Worm (Caenorhabditis elegans) whole organism, L1 larva: ENCODE results near the gene let-765.

Experiments used
- C16A3.4 ChIP-seq: fragments of 150-350 bp; optimal IDR thresholded peaks from 2 replicates; lab custom pipeline; 2014; ENCODE audit warnings: missing biosample characterization, missing genetic modification characterization
- Y116A8C.19 ChIP-seq: sonication (generic microtip); optimal IDR thresholded peaks from 2 replicates; lab custom pipeline; 2016; ENCODE audit warnings: missing compliant biosample characterization, missing genetic modification characterization, borderline replicate concordance
- aha-1 ChIP-seq: fragments of 150-350 bp; optimal IDR thresholded peaks from 2 replicates; lab custom pipeline; 2014; ENCODE audit warnings: missing biosample characterization, missing genetic modification characterization
- ama-1 ChIP-seq: fragments of 150-350 bp; optimal IDR thresholded peaks from 2 replicates; lab custom pipeline; 2014
- blmp-1 ChIP-seq: fragments of 150-350 bp; optimal IDR thresholded peaks from 2 replicates; lab custom pipeline; 2014; ENCODE audit warnings: missing biosample characterization, missing genetic modification characterization
- ceh-88 ChIP-seq: fragments of 200-800 bp; sonication (Bioruptor generic); IDR thresholded peaks from 2 replicates; pipeline ENCODE4 v1.3.6; 2022; ENCODE audit warnings: missing genetic modification characterization, missing compliant biosample characterization
- dpl-1 ChIP-seq, 3 experiments: fragments of 150-350 bp in 2 of 3; sonication (generic microtip) in 1 of 3; optimal IDR thresholded peaks; 2 replicates each; lab custom pipeline; 2014 to 2017; ENCODE audit warnings: missing biosample characterization in 3 of 3, missing genetic modification characterization in 3 of 3, missing genetic modification reagents in 3 of 3
- dsc-1 ChIP-seq: sonication (generic microtip); optimal IDR thresholded peaks from 2 replicates; lab custom pipeline; 2016; ENCODE audit warnings: mild to moderate bottlenecking, missing genetic modification characterization, missing compliant biosample characterization
- efl-1 ChIP-seq, 4 experiments: fragments of 150-350 bp; optimal IDR thresholded peaks in 3 of 4; peaks in 1 of 4; 1 replicate in 1 of 4; 2 replicates in 3 of 4; lab custom pipeline; 2014; ENCODE audit warnings: missing biosample characterization in 2 of 4, missing genetic modification characterization in 2 of 4, missing genetic modification reagents in 2 of 4
- egl-27 ChIP-seq, 2 experiments: fragments of 150-350 bp in 1 of 2; sonication (generic microtip); optimal IDR thresholded peaks; 3 replicates each; lab custom pipeline; 2017 to 2018; ENCODE audit warnings: missing biosample characterization in 2 of 2, missing genetic modification characterization in 2 of 2, missing genetic modification reagents in 2 of 2
- elt-2 ChIP-seq: sonication (generic microtip); optimal IDR thresholded peaks from 2 replicates; lab custom pipeline; 2016; ENCODE audit warnings: missing genetic modification characterization, mild to moderate bottlenecking, inconsistent platforms, missing compliant biosample characterization, missing genetic modification reagents
- elt-3 ChIP-seq, 6 experiments: fragments of 150-350 bp in 1 of 6; sonication (generic microtip); optimal IDR thresholded peaks; 2 replicates each; lab custom pipeline; 2017 to 2018; ENCODE audit warnings: missing biosample characterization in 6 of 6, missing genetic modification characterization in 6 of 6, inconsistent platforms in 1 of 6
- ets-5 ChIP-seq: fragments of 200-800 bp; sonication (Bioruptor generic); IDR thresholded peaks from 2 replicates; pipeline ENCODE4 v1.3.6; 2022; ENCODE audit warnings: missing genetic modification characterization, missing compliant biosample characterization
- fkh-10 ChIP-seq: sonication (generic microtip); optimal IDR thresholded peaks from 2 replicates; lab custom pipeline; 2017; ENCODE audit warnings: missing biosample characterization, missing genetic modification reagents, missing genetic modification characterization
- fkh-4 ChIP-seq: sonication (generic microtip); optimal IDR thresholded peaks from 2 replicates; lab custom pipeline; 2016; ENCODE audit warnings: missing compliant biosample characterization, missing genetic modification characterization, borderline replicate concordance
- fkh-8 ChIP-seq: sonication (generic microtip); optimal IDR thresholded peaks from 2 replicates; lab custom pipeline; 2016; ENCODE audit warnings: mild to moderate bottlenecking, missing genetic modification characterization, missing compliant biosample characterization
- grh-1 ChIP-seq: fragments of 200-800 bp; sonication (Bioruptor generic); IDR thresholded peaks from 2 replicates; pipeline ENCODE4 v1.3.6; 2022; ENCODE audit warnings: missing genetic modification reagents, missing genetic modification characterization, missing compliant biosample characterization
- hlh-4 ChIP-seq: sonication (generic microtip); optimal IDR thresholded peaks from 2 replicates; lab custom pipeline; 2016; ENCODE audit warnings: mild to moderate bottlenecking, missing genetic modification characterization, missing compliant biosample characterization
- irx-1 ChIP-seq: sonication (generic microtip); optimal IDR thresholded peaks from 2 replicates; lab custom pipeline; 2016; ENCODE audit warnings: missing genetic modification characterization, missing compliant biosample characterization
- isw-1 ChIP-seq: fragments of 200-800 bp; sonication (Bioruptor generic); IDR thresholded peaks from 2 replicates; pipeline ENCODE4 v1.3.6; 2022; ENCODE audit warnings: missing genetic modification characterization, missing compliant biosample characterization
- jun-1 ChIP-seq: fragments of 150-350 bp; optimal IDR thresholded peaks from 2 replicates; lab custom pipeline; 2014; ENCODE audit warnings: missing biosample characterization, missing genetic modification reagents, missing genetic modification characterization
- lin-13 ChIP-seq: fragments of 150-350 bp; optimal IDR thresholded peaks from 2 replicates; lab custom pipeline; 2014; ENCODE audit warnings: missing biosample characterization, missing genetic modification reagents, missing genetic modification characterization
- lin-14 ChIP-seq: fragments of 200-800 bp; sonication (Bioruptor generic); optimal IDR thresholded peaks from 2 replicates; lab custom pipeline; 2018; ENCODE audit warnings: mild to moderate bottlenecking, missing genetic modification characterization, moderate library complexity, missing compliant biosample characterization
- lin-35 ChIP-seq, 2 experiments: fragments of 150-350 bp; optimal IDR thresholded peaks; 2 replicates each; lab custom pipeline; 2014; ENCODE audit warnings: missing biosample characterization in 2 of 2, missing genetic modification characterization in 2 of 2, missing genetic modification reagents in 2 of 2
- lsy-2 ChIP-seq, 2 experiments: fragments of 150-350 bp; optimal IDR thresholded peaks; 2 replicates each; lab custom pipeline; 2014; ENCODE audit warnings: missing biosample characterization in 2 of 2, missing genetic modification characterization in 2 of 2
- mef-2 ChIP-seq: fragments of 150-350 bp; optimal IDR thresholded peaks from 2 replicates; lab custom pipeline; 2014; ENCODE audit warnings: missing biosample characterization, missing genetic modification characterization
- nhr-11 ChIP-seq: fragments of 150-350 bp; optimal IDR thresholded peaks from 2 replicates; lab custom pipeline; 2014; ENCODE audit warnings: missing biosample characterization, missing genetic modification characterization
- nhr-20 ChIP-seq: sonication (generic microtip); optimal IDR thresholded peaks from 2 replicates; lab custom pipeline; 2016; ENCODE audit warnings: mild to moderate bottlenecking, missing genetic modification characterization, missing compliant biosample characterization
- nhr-237 ChIP-seq: fragments of 150-350 bp; optimal IDR thresholded peaks from 2 replicates; lab custom pipeline; 2014; ENCODE audit warnings: missing biosample characterization, missing genetic modification characterization
- nhr-28 ChIP-seq: fragments of 150-350 bp; optimal IDR thresholded peaks from 2 replicates; lab custom pipeline; 2014; ENCODE audit warnings: missing biosample characterization, missing genetic modification characterization
- nhr-47 ChIP-seq: sonication (generic microtip); optimal IDR thresholded peaks from 2 replicates; lab custom pipeline; 2016; ENCODE audit warnings: mild to moderate bottlenecking, missing genetic modification characterization, moderate library complexity, missing compliant biosample characterization
- nhr-71 ChIP-seq: sonication (generic microtip); optimal IDR thresholded peaks from 2 replicates; lab custom pipeline; 2016; ENCODE audit warnings: mild to moderate bottlenecking, missing genetic modification characterization, moderate library complexity, missing compliant biosample characterization
- nhr-77 ChIP-seq: fragments of 150-350 bp; optimal IDR thresholded peaks from 2 replicates; lab custom pipeline; 2014; ENCODE audit warnings: missing biosample characterization, missing genetic modification characterization
- nhr-85 ChIP-seq: sonication (generic microtip); peaks from one replicate; lab custom pipeline; 2016; ENCODE audit warnings: missing genetic modification characterization, inconsistent platforms, missing compliant biosample characterization
- rnt-1 ChIP-seq: sonication (generic microtip); optimal IDR thresholded peaks from 2 replicates; lab custom pipeline; 2016; ENCODE audit warnings: mild to moderate bottlenecking, missing genetic modification characterization, moderate library complexity, missing compliant biosample characterization
- snpc-4 ChIP-seq: fragments of 150-350 bp; optimal IDR thresholded peaks from 2 replicates; lab custom pipeline; 2014; ENCODE audit warnings: missing biosample characterization, missing genetic modification characterization
- snu-23 ChIP-seq: sonication (generic microtip); optimal IDR thresholded peaks from 2 replicates; lab custom pipeline; 2016; ENCODE audit warnings: missing genetic modification characterization, missing compliant biosample characterization
- sox-4 ChIP-seq: sonication (generic microtip); optimal IDR thresholded peaks from 2 replicates; lab custom pipeline; 2016; ENCODE audit warnings: missing genetic modification characterization, missing compliant biosample characterization
- sup-37 ChIP-seq: fragments of 200-800 bp; sonication (Bioruptor generic); optimal IDR thresholded peaks from 2 replicates; lab custom pipeline; 2018; ENCODE audit warnings: mild to moderate bottlenecking, missing genetic modification characterization, missing compliant biosample characterization
- tlp-1 ChIP-seq: fragments of 150-350 bp; optimal IDR thresholded peaks from 2 replicates; lab custom pipeline; 2014; ENCODE audit warnings: missing biosample characterization, missing genetic modification characterization

Gene let-765

ce11 chrIII:6604317-6604716 lies 3.3 kb upstream of the let-765 start:
- TF ChIP-seq grh-1 (GFP tag; lab: Robert Waterston, UW), result no peak
- TF ChIP-seq blmp-1 (tag; lab: Kevin White, UChicago), result peak; percentile 76
- TF ChIP-seq dpl-1 (GFP tag; optimal IDR thresholded peaks at IDR 0.05; lab: Kevin White, UChicago), result peak in 2 of 3 experiments; percentile 3 to 6
- peak in 1 of 2 experiments; percentile 0 for TF ChIP-seq lsy-2 (tag; optimal IDR thresholded peaks at IDR 0.05; lab: Kevin White, UChicago)
- TF ChIP-seq rnt-1 (tag; lab: Kevin White, UChicago), result peak; percentile 4
- TF ChIP-seq sup-37 (GFP tag; lab: Kevin White, UChicago), result no peak
- TF ChIP-seq isw-1 (GFP tag; lab: Robert Waterston, UW), result no peak
- TF ChIP-seq nhr-77 (tag; lab: Kevin White, UChicago), result no peak
- no peak for TF ChIP-seq efl-1 (optimal IDR thresholded peaks at IDR 0.05; lab: Kevin White, UChicago)
- TF ChIP-seq efl-1 (GFP tag; optimal IDR thresholded peaks at IDR 0.05 in 1 of 2; lab: Kevin White, UChicago), result peak in 1 of 2 experiments; percentile 12
- TF ChIP-seq elt-2 (tag; lab: Kevin White, UChicago), result no peak
- peak; percentile 14 to 58 for TF ChIP-seq lin-35 (GFP tag; optimal IDR thresholded peaks at IDR 0.05; lab: Kevin White, UChicago)
- peak; percentile 0 for TF ChIP-seq nhr-71
- TF ChIP-seq lin-14 (GFP tag; lab: Kevin White, UChicago), result peak; percentile 19
- TF ChIP-seq lin-13 (GFP tag; lab: Kevin White, UChicago), result no peak
- TF ChIP-seq aha-1 (tag; lab: Kevin White, UChicago), result no peak
- TF ChIP-seq elt-3 (tag; optimal IDR thresholded peaks at IDR 0.05; lab: Kevin White, UChicago), result no peak
- TF ChIP-seq jun-1 (tag; lab: Kevin White, UChicago), result peak; percentile 15

- TF ChIP-seq nhr-28 (no peak), efl-1 (optimal IDR thresholded peaks at IDR 0.05; lab: Kevin White, UChicago) (no peak), efl-1 (GFP tag; optimal IDR thresholded peaks at IDR 0.05 in 1 of 2; lab: Kevin White, UChicago) (peak in 1 of 2 experiments; percentile 88), fkh-8 (no peak)
Measured at ce11 chrIII:6603185-6603584, 2.2 kb upstream of the let-765 start.

ce11 chrIII:6594069-6594468 lies 6.9 kb downstream of the let-765 start:
- TF ChIP-seq hlh-4 (tag; lab: Kevin White, UChicago), result no peak

- TF ChIP-seq rnt-1 (tag; lab: Kevin White, UChicago), result no peak
- no peak for TF ChIP-seq efl-1 (optimal IDR thresholded peaks at IDR 0.05; lab: Kevin White, UChicago)
- peak in 1 of 2 experiments; percentile 63 for TF ChIP-seq efl-1 (GFP tag; optimal IDR thresholded peaks at IDR 0.05 in 1 of 2; lab: Kevin White, UChicago)
- TF ChIP-seq nhr-85 (tag; lab: Kevin White, UChicago), result peak; percentile 5
- TF ChIP-seq, all 84 proteins: peak for 2
Measured at ce11 chrIII:6592075-6592474, 8.9 kb downstream of the let-765 start, which contains the start of gene F20H11.1. Gene F20H11.1 (minus strand): TSS chrIII:6592175.

ce11 chrIII:6589499-6589898 lies 11.5 kb downstream of the let-765 start:
- no peak for TF ChIP-seq irx-1 (tag; lab: Kevin White, UChicago)
- TF ChIP-seq nhr-20 (tag; lab: Kevin White, UChicago), result no peak
- no peak for TF ChIP-seq ets-5 (GFP tag; lab: Robert Waterston, UW)
- TF ChIP-seq lsy-2 (tag; optimal IDR thresholded peaks at IDR 0.05; lab: Kevin White, UChicago), result no peak
- no peak for TF ChIP-seq sox-4
- TF ChIP-seq snu-23 (GFP tag; lab: Kevin White, UChicago), result no peak
- no peak for TF ChIP-seq ceh-88 (GFP tag; lab: Robert Waterston, UW)
- TF ChIP-seq nhr-47 (tag; lab: Kevin White, UChicago), result no peak
- TF ChIP-seq snpc-4, result no peak
- no peak for TF ChIP-seq Y116A8C.19 (tag; lab: Kevin White, UChicago)
- no peak for TF ChIP-seq nhr-11 (tag; lab: Kevin White, UChicago)
- no peak for TF ChIP-seq ama-1
- no peak for TF ChIP-seq tlp-1 (tag; lab: Kevin White, UChicago)
- TF ChIP-seq fkh-4, result no peak
- no peak for TF ChIP-seq mef-2 (tag; lab: Kevin White, UChicago)
- TF ChIP-seq egl-27 (tag; optimal IDR thresholded peaks at IDR 0.05; lab: Kevin White, UChicago), result no peak
- no peak for TF ChIP-seq fkh-10
- TF ChIP-seq nhr-237 (tag; lab: Kevin White, UChicago), result no peak
- TF ChIP-seq dsc-1 (tag; lab: Kevin White, UChicago), result no peak
- TF ChIP-seq C16A3.4 (tag; lab: Kevin White, UChicago), result no peak
- TF ChIP-seq, all 84 proteins: peak for 0
